Worm (Caenorhabditis elegans) whole organism, early embryonic: ENCODE data around the gene nas-38.

Experiments
- B0310.2 ChIP-seq: sonication (generic microtip); optimal IDR thresholded peaks from 2 replicates; lab custom pipeline; 2016; ENCODE audit warnings: mild to moderate bottlenecking, missing genetic modification characterization, missing compliant biosample characterization
- F13C5.2 ChIP-seq: sonication (generic microtip); optimal IDR thresholded peaks from 2 replicates; lab custom pipeline; 2017; ENCODE audit warnings: mild to moderate bottlenecking, missing genetic modification characterization, inconsistent platforms, missing compliant biosample characterization
- ama-1 ChIP-seq: fragments of 150-350 bp; optimal IDR thresholded peaks from 2 replicates; lab custom pipeline; 2014
- flt-1 ChIP-seq: fragments of 200-800 bp; sonication (Bioruptor generic); IDR thresholded peaks from 2 replicates; pipeline ENCODE4 v1.3.6; 2022; ENCODE audit warnings: missing genetic modification characterization, missing compliant biosample characterization
- hmbx-1 ChIP-seq: sonication (generic microtip); optimal IDR thresholded peaks from 2 replicates; lab custom pipeline; 2016; ENCODE audit warnings: mild to moderate bottlenecking, missing genetic modification characterization, missing compliant biosample characterization
- hmg-4 ChIP-seq: fragments of 200-800 bp; sonication (Bioruptor generic); optimal IDR thresholded peaks from 2 replicates; lab custom pipeline; 2018; ENCODE audit warnings: mild to moderate bottlenecking, missing genetic modification characterization, missing compliant biosample characterization
- hnd-1 ChIP-seq: sonication (generic microtip); optimal IDR thresholded peaks from 2 replicates; lab custom pipeline; 2016; ENCODE audit warnings: missing genetic modification characterization, missing compliant biosample characterization
- sea-1 ChIP-seq: fragments of 200-800 bp; sonication (Bioruptor generic); conservative IDR thresholded peaks from 2 replicates; pipeline ENCODE4 v1.3.6; 2022; ENCODE audit warnings: missing genetic modification characterization, missing compliant biosample characterization
- tbx-11 ChIP-seq: fragments of 200-800 bp; sonication (Bioruptor generic); IDR thresholded peaks from 2 replicates; pipeline ENCODE4 v1.3.6; 2022; ENCODE audit warnings: missing genetic modification characterization, missing compliant biosample characterization
- tbx-37 ChIP-seq: fragments of 200-800 bp; sonication (Bioruptor generic); conservative IDR thresholded peaks from 2 replicates; pipeline ENCODE4 v1.3.6; 2022; ENCODE audit warnings: missing genetic modification reagents, missing genetic modification characterization, missing compliant biosample characterization
- tra-4 ChIP-seq: sonication (generic microtip); optimal IDR thresholded peaks from 2 replicates; lab custom pipeline; 2017; ENCODE audit warnings: missing genetic modification characterization, missing compliant biosample characterization

ce11 chrX:573270-573669 is 15.3 kb downstream of the nas-38 start:
- TF ChIP-seq ama-1 (lab: Kevin White, UChicago), result no peak
- TF ChIP-seq flt-1, result no peak
- TF ChIP-seq sea-1 (GFP tag; lab: Robert Waterston, UW), result no peak
- TF ChIP-seq hnd-1 (tag; lab: Kevin White, UChicago), result no peak
- no peak for TF ChIP-seq B0310.2 (tag; lab: Kevin White, UChicago)
- no peak for TF ChIP-seq tra-4 (tag; lab: Kevin White, UChicago)
- no peak for TF ChIP-seq hmg-4 (GFP tag; lab: Kevin White, UChicago)
- TF ChIP-seq F13C5.2 (tag; lab: Kevin White, UChicago), result peak; percentile 50
- TF ChIP-seq tbx-11 (GFP tag; lab: Robert Waterston, UW), result no peak
- no peak for TF ChIP-seq tbx-37 (GFP tag; lab: Robert Waterston, UW)
- TF ChIP-seq hmbx-1, result no peak
